Worm (Caenorhabditis elegans) whole organism, mixed stage, embryonic: ENCODE data around the gene end-1.

ENCODE experiments used
- M03D4.4 ChIP-seq: sonication (generic microtip); optimal IDR thresholded peaks from 2 replicates; lab custom pipeline; 2017; ENCODE audit warnings: mild to moderate bottlenecking, missing genetic modification characterization, missing compliant biosample characterization
- bed-3 ChIP-seq: fragments of 200-800 bp; sonication (Bioruptor generic); optimal IDR thresholded peaks from 3 replicates; lab custom pipeline; 2018; ENCODE audit warnings: mild to moderate bottlenecking, missing genetic modification characterization, moderate library complexity, missing compliant biosample characterization
- blmp-1 ChIP-seq: fragments of 150-350 bp; optimal IDR thresholded peaks from 2 replicates; lab custom pipeline; 2014; ENCODE audit warnings: missing biosample characterization, missing genetic modification characterization
- ceh-39 ChIP-seq: fragments of 150-350 bp; optimal IDR thresholded peaks from 2 replicates; lab custom pipeline; 2014; ENCODE audit warnings: missing biosample characterization, missing genetic modification characterization
- ceh-43 ChIP-seq: fragments of 200-800 bp; sonication (Bioruptor generic); optimal IDR thresholded peaks from 2 replicates; lab custom pipeline; 2018; ENCODE audit warnings: mild to moderate bottlenecking, missing genetic modification characterization, moderate library complexity, missing compliant biosample characterization
- ceh-83 ChIP-seq: fragments of 200-800 bp; sonication (Bioruptor generic); optimal IDR thresholded peaks from 2 replicates; lab custom pipeline; 2018; ENCODE audit warnings: mild to moderate bottlenecking, missing genetic modification characterization, missing compliant biosample characterization
- cnd-1 ChIP-seq: fragments of 200-800 bp; sonication (Bioruptor generic); optimal IDR thresholded peaks from 2 replicates; lab custom pipeline; 2018; ENCODE audit warnings: mild to moderate bottlenecking, missing genetic modification characterization, missing compliant biosample characterization
- drap-1 ChIP-seq: fragments of 200-800 bp; sonication (Bioruptor generic); optimal IDR thresholded peaks from 3 replicates; lab custom pipeline; 2018; ENCODE audit warnings: mild to moderate bottlenecking, missing genetic modification characterization, missing compliant biosample characterization
- elt-1 ChIP-seq: sonication (generic microtip); optimal IDR thresholded peaks from 2 replicates; lab custom pipeline; 2017; ENCODE audit warnings: missing genetic modification characterization, mild to moderate bottlenecking, missing compliant biosample characterization, antibody characterized with exemption, moderate library complexity, borderline replicate concordance; ENCODE audit not compliant: insufficient read depth
- elt-3 ChIP-seq: fragments of 150-350 bp; optimal IDR thresholded peaks from 2 replicates; lab custom pipeline; 2014; ENCODE audit warnings: missing biosample characterization, missing genetic modification characterization
- flh-1 ChIP-seq: fragments of 200-800 bp; sonication (Bioruptor generic); optimal IDR thresholded peaks from 2 replicates; lab custom pipeline; 2018; ENCODE audit warnings: mild to moderate bottlenecking, missing genetic modification characterization, moderate library complexity, missing compliant biosample characterization
- ham-2 ChIP-seq: fragments of 200-800 bp; sonication (Bioruptor generic); optimal IDR thresholded peaks from 2 replicates; lab custom pipeline; 2018; ENCODE audit warnings: mild to moderate bottlenecking, missing genetic modification characterization, missing compliant biosample characterization
- hlh-1 ChIP-seq: fragments of 150-350 bp; optimal IDR thresholded peaks from 2 replicates; lab custom pipeline; 2014; ENCODE audit warnings: missing biosample characterization, missing genetic modification reagents, missing genetic modification characterization
- lin-13 ChIP-seq: fragments of 150-350 bp; optimal IDR thresholded peaks from 2 replicates; lab custom pipeline; 2014; ENCODE audit warnings: missing biosample characterization, missing genetic modification characterization
- lin-32 ChIP-seq: fragments of 200-800 bp; sonication (Bioruptor generic); optimal IDR thresholded peaks from 2 replicates; lab custom pipeline; 2018; ENCODE audit warnings: mild to moderate bottlenecking, missing genetic modification characterization, missing compliant biosample characterization
- lsy-2 ChIP-seq: fragments of 150-350 bp; optimal IDR thresholded peaks from 2 replicates; lab custom pipeline; 2014; ENCODE audit warnings: missing biosample characterization, missing genetic modification characterization
- mep-1 ChIP-seq: fragments of 150-350 bp; optimal IDR thresholded peaks from 2 replicates; lab custom pipeline; 2017; ENCODE audit warnings: missing biosample characterization, missing genetic modification reagents, missing genetic modification characterization, inconsistent platforms
- mls-2 ChIP-seq: sonication (generic microtip); optimal IDR thresholded peaks from 2 replicates; lab custom pipeline; 2016; ENCODE audit warnings: mild to moderate bottlenecking, missing genetic modification characterization, moderate library complexity, missing compliant biosample characterization
- nhr-237 ChIP-seq: fragments of 150-350 bp; optimal IDR thresholded peaks from 2 replicates; lab custom pipeline; 2014; ENCODE audit warnings: missing biosample characterization, missing genetic modification characterization
- nhr-28 ChIP-seq: fragments of 150-350 bp; optimal IDR thresholded peaks from 2 replicates; lab custom pipeline; 2014; ENCODE audit warnings: missing biosample characterization, missing genetic modification characterization
- nhr-76 ChIP-seq: sonication (generic microtip); optimal IDR thresholded peaks from 2 replicates; lab custom pipeline; 2017; ENCODE audit warnings: missing biosample characterization, missing genetic modification characterization
- pha-4 ChIP-seq: fragments of 150-350 bp; optimal IDR thresholded peaks from 2 replicates; lab custom pipeline; 2018; ENCODE audit warnings: missing biosample characterization, missing genetic modification reagents, missing genetic modification characterization
- sem-2 ChIP-seq: fragments of 200-800 bp; sonication (Bioruptor generic); optimal IDR thresholded peaks from 2 replicates; lab custom pipeline; 2018; ENCODE audit warnings: mild to moderate bottlenecking, missing genetic modification characterization, missing compliant biosample characterization
- sptf-1 ChIP-seq: sonication (generic microtip); optimal IDR thresholded peaks from 2 replicates; lab custom pipeline; 2017; ENCODE audit warnings: mild to moderate bottlenecking, missing genetic modification characterization, moderate library complexity, missing compliant biosample characterization
- tbx-8 ChIP-seq: fragments of 200-800 bp; sonication (Bioruptor generic); optimal IDR thresholded peaks from 2 replicates; lab custom pipeline; 2018; ENCODE audit warnings: mild to moderate bottlenecking, missing genetic modification characterization, moderate library complexity, missing compliant biosample characterization
- unc-39 ChIP-seq: fragments of 150-350 bp; optimal IDR thresholded peaks from 2 replicates; lab custom pipeline; 2014; ENCODE audit warnings: missing biosample characterization, missing genetic modification characterization
- unc-62 ChIP-seq: fragments of 150-350 bp; optimal IDR thresholded peaks from 2 replicates; lab custom pipeline; 2014; ENCODE audit warnings: missing biosample characterization, missing genetic modification reagents, missing genetic modification characterization
- zip-8 ChIP-seq: fragments of 150-350 bp; optimal IDR thresholded peaks from 2 replicates; lab custom pipeline; 2014; ENCODE audit warnings: missing biosample characterization, missing genetic modification characterization
- ztf-11 ChIP-seq: fragments of 150-350 bp; optimal IDR thresholded peaks from 2 replicates; lab custom pipeline; 2014; ENCODE audit warnings: missing biosample characterization, missing genetic modification characterization

Gene end-1

DNA sequence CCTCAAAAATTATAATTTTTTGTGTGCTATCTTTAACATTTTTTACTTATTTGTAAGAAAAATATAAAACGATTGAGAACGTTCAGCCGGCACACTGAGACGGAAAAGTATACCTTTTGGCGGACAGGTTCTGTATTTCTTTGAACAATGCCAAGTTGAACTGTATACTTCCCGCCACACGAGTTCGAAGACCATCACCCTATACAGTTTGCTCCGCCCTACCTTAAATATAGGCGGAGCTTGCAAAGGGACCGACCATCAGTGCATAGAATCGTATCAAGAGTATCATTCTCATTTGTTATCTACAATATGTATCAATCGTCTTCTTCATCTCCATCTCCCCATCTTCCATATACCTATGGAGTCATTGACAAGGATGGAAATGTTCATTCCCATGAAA is at the start of gene end-1:
Gene end-1, plus strand, starts transcription at position 301 of the 400 bp plus-strand sequence.
- no peak for TF ChIP-seq mls-2 (tag; lab: Kevin White, UChicago)
- TF ChIP-seq mep-1 (tag; lab: Kevin White, UChicago) = no peak
- TF ChIP-seq bed-3 (GFP tag; lab: Kevin White, UChicago) = no peak
- no peak for TF ChIP-seq lin-13 (tag; lab: Kevin White, UChicago)
- TF ChIP-seq M03D4.4 (tag; lab: Kevin White, UChicago) = no peak
- TF ChIP-seq flh-1 (GFP tag; lab: Kevin White, UChicago) = no peak
- no peak for TF ChIP-seq unc-62 (GFP tag; lab: Kevin White, UChicago)
- no peak for TF ChIP-seq blmp-1 (tag; lab: Kevin White, UChicago)
- TF ChIP-seq nhr-76 (tag; lab: Kevin White, UChicago) = no peak
- no peak for TF ChIP-seq ztf-11 (tag; lab: Kevin White, UChicago)
- TF ChIP-seq ceh-39 = no peak

DNA sequence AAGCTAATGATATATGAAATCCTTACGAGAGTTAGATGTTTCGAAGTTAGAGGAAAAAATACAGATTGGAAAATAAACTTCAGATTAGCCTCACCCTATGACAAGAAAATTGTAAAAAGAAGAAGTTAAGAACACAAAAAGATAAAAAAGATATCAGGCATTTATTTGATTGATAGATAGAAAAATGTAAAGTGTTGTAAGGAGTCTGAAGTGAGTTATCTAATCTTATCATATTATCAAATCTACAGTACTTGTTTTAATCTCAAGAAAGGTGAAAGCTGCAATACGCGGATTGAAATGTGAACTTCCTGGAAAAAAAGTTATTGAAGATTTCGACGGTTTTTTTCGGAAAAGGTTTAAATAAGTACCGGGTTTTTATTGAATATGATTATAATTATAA is 49.5 kb upstream of the end-1 start:
- no peak for TF ChIP-seq flh-1 (GFP tag; lab: Kevin White, UChicago)
- no peak for TF ChIP-seq nhr-237
- TF ChIP-seq ceh-83 (GFP tag; lab: Kevin White, UChicago) = no peak
- TF ChIP-seq elt-3 (tag; lab: Kevin White, UChicago) = peak; percentile 31

DNA sequence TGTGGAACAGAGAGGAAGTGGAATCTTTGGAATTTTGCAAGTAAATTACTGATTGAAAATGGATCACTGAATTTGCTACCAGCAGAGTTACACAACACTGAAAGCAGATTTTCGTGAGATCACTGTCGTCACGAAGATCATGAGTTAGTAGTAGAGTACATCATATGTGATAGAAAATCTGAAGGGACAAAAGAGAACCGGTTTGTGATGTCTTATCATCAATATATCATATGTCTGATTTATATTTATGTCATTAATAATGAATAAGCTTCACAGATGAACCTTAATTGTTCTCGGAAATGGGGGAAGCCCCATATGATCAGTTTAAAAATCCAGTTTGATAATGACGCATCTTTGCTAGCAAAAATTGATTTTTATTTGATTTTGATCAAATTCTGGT is 48.9 kb upstream of the end-1 start:
- TF ChIP-seq lsy-2 (tag; lab: Kevin White, UChicago) (no peak), ceh-39 (no peak), nhr-237 (no peak), lin-13 (tag; lab: Kevin White, UChicago) (no peak), hlh-1 (tag; lab: Kevin White, UChicago) (no peak), unc-62 (GFP tag; lab: Kevin White, UChicago) (no peak)
- TF ChIP-seq, all 35 proteins: peak for 0

DNA sequence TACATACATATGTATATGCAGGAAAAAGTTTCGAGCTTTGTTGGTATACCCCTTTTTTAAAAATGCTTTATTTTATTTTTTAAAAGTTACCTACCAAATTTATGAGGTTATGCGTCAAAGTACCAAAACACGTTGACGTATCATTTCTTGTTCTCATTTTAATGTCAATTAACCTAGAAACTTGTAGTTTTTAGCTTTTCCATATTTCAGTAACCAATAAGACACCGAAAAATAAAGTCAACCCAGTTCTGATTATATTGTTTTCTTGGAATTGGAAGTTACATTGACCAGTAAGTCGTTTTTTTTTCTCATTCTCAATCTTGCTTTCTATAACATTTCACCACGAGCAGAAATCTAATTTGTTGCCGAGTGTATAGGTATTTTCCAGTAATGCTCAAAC is 48.1 kb upstream of the end-1 start, which contains the start of gene srw-145:
Gene srw-145, plus strand, starts transcription at position 301 of the 400 bp plus-strand sequence.
- no peak for TF ChIP-seq nhr-28 (tag; lab: Kevin White, UChicago)
- TF ChIP-seq unc-39 (tag; lab: Kevin White, UChicago) = no peak
- no peak for TF ChIP-seq ztf-11 (tag; lab: Kevin White, UChicago)
- no peak for TF ChIP-seq zip-8 (tag; lab: Kevin White, UChicago)
- TF ChIP-seq elt-1 (tag; lab: Kevin White, UChicago) = no peak
- TF ChIP-seq M03D4.4 (tag; lab: Kevin White, UChicago) = no peak
- no peak for TF ChIP-seq pha-4 (tag; lab: Kevin White, UChicago)
- no peak for TF ChIP-seq lsy-2 (tag; lab: Kevin White, UChicago)
- TF ChIP-seq blmp-1 (tag; lab: Kevin White, UChicago) = no peak
- TF ChIP-seq nhr-76 (tag; lab: Kevin White, UChicago) = no peak
- TF ChIP-seq nhr-237 = no peak
- TF ChIP-seq sem-2 (GFP tag; lab: Kevin White, UChicago) = no peak
- TF ChIP-seq bed-3 (GFP tag; lab: Kevin White, UChicago) = no peak
- no peak for TF ChIP-seq tbx-8
- TF ChIP-seq lin-13 (tag; lab: Kevin White, UChicago) = no peak

DNA sequence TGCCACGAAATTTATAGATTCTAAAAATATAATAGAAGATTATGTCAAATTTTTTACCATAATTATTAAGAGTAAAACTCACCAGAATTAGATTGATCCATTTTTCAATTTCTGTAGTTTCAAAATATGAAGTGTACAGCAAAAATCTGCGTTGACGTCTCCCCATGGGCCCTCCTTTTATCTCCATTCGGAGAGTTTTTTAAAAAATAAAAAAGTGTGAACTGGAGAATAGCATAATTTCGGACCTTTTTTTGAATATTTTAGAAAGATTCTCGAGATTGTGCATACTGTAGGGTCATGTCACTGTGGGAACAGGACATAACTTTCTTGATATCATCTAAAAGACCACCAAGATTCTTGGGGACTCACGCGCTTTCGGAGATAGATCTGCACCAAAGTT is 42.8 kb upstream of the end-1 start, which contains the start of gene dpr-1:
Gene dpr-1, minus strand, starts transcription at position 101 of the 400 bp plus-strand sequence.
- no peak for TF ChIP-seq sptf-1 (tag; lab: Kevin White, UChicago)
- TF ChIP-seq drap-1 (GFP tag; lab: Kevin White, UChicago) = no peak
- no peak for TF ChIP-seq lin-13 (tag; lab: Kevin White, UChicago)
- TF ChIP-seq flh-1 (GFP tag; lab: Kevin White, UChicago) = no peak
- no peak for TF ChIP-seq ceh-43 (GFP tag; lab: Kevin White, UChicago)
- TF ChIP-seq blmp-1 (tag; lab: Kevin White, UChicago) = no peak
- no peak for TF ChIP-seq lin-32 (GFP tag; lab: Kevin White, UChicago)
- no peak for TF ChIP-seq ham-2 (GFP tag; lab: Kevin White, UChicago)
- TF ChIP-seq cnd-1 = no peak
- no peak for TF ChIP-seq mep-1 (tag; lab: Kevin White, UChicago)
- TF ChIP-seq, all 35 proteins: peak for 0
